Fruit fly (Drosophila melanogaster) whole organism, embryonic: ENCODE data around the gene CG4593.
A peak's percentile ranks its signal among the peaks of the same experiment; 100 is the strongest.

Source experiments
- CG10565 ChIP-seq: fragments of 200-800 bp; sonication (Bioruptor generic); optimal IDR thresholded peaks from 3 replicates; lab custom pipeline; 2016; ENCODE audit warnings: missing biosample characterization, mild to moderate bottlenecking, missing genetic modification characterization
- CG10979 ChIP-seq: fragments of 200-800 bp; sonication (Bioruptor generic); optimal IDR thresholded peaks from 2 replicates; lab custom pipeline; 2018; ENCODE audit warnings: missing biosample characterization, mild to moderate bottlenecking, missing genetic modification characterization, moderate library complexity
- CG11085 ChIP-seq: fragments of 200-800 bp; sonication (Bioruptor generic); IDR thresholded peaks from 2 replicates; pipeline ENCODE4 v1.3.6; 2022; ENCODE audit warnings: missing biosample characterization, missing genetic modification characterization
- CG11398 ChIP-seq: fragments of 200-800 bp; sonication (Bioruptor generic); optimal IDR thresholded peaks from 2 replicates; lab custom pipeline; 2016; ENCODE audit warnings: missing biosample characterization, missing genetic modification characterization
- CG12769 ChIP-seq: fragments of 200-800 bp; sonication (Bioruptor generic); optimal IDR thresholded peaks from 2 replicates; lab custom pipeline; 2019; ENCODE audit warnings: missing biosample characterization, mild to moderate bottlenecking, missing genetic modification characterization, moderate library complexity
- CG15601 ChIP-seq: fragments of 200-800 bp; sonication (Bioruptor generic); optimal IDR thresholded peaks from 3 replicates; lab custom pipeline; 2019; ENCODE audit warnings: missing biosample characterization, mild to moderate bottlenecking, missing genetic modification characterization, moderate library complexity
- CG1647 ChIP-seq: fragments of 200-800 bp; sonication (Bioruptor generic); optimal IDR thresholded peaks from 3 replicates; lab custom pipeline; 2016; ENCODE audit warnings: missing biosample characterization, missing genetic modification characterization
- CG17359 ChIP-seq: fragments of 200-800 bp; sonication (Bioruptor generic); optimal IDR thresholded peaks from 3 replicates; lab custom pipeline; 2018; ENCODE audit warnings: missing biosample characterization, mild to moderate bottlenecking, missing genetic modification characterization, moderate library complexity
- CG3065 ChIP-seq: fragments of 200-800 bp; sonication (Bioruptor generic); optimal IDR thresholded peaks from 2 replicates; lab custom pipeline; 2016; ENCODE audit warnings: missing biosample characterization, missing genetic modification characterization
- CG4328 ChIP-seq: fragments of 200-800 bp; sonication (Bioruptor generic); optimal IDR thresholded peaks from 3 replicates; lab custom pipeline; 2017; ENCODE audit warnings: missing biosample characterization, missing genetic modification reagents, missing genetic modification characterization
- CG4360 ChIP-seq: fragments of 200-800 bp; sonication (Bioruptor generic); IDR thresholded peaks from 2 replicates; pipeline ENCODE4 v1.3.6; 2022; ENCODE audit warnings: missing biosample characterization, missing genetic modification characterization
- CG4820 ChIP-seq: fragments of 200-800 bp; sonication (Bioruptor generic); optimal IDR thresholded peaks from 3 replicates; lab custom pipeline; 2016; ENCODE audit warnings: missing biosample characterization, missing genetic modification characterization
- CG6654 ChIP-seq: fragments of 200-800 bp; sonication (Bioruptor generic); optimal IDR thresholded peaks from 2 replicates; lab custom pipeline; 2017; ENCODE audit warnings: missing biosample characterization, mild to moderate bottlenecking, missing genetic modification characterization
- CG7372 ChIP-seq: fragments of 200-800 bp; sonication (Bioruptor generic); IDR thresholded peaks from 2 replicates; pipeline ENCODE4 v1.3.6; 2022; ENCODE audit warnings: missing biosample characterization, missing genetic modification characterization
- CG8290 ChIP-seq, 3 experiments: fragments of 200-800 bp; sonication (Bioruptor generic); optimal IDR thresholded peaks; 2 replicates each; lab custom pipeline; 2016 to 2019; ENCODE audit warnings: missing biosample characterization in 3 of 3, missing genetic modification characterization in 3 of 3, mild to moderate bottlenecking in 2 of 3, moderate library complexity in 1 of 3
- CHES-1-like ChIP-seq: fragments of 200-800 bp; sonication (Bioruptor generic); optimal IDR thresholded peaks from 2 replicates; lab custom pipeline; 2016; ENCODE audit warnings: missing biosample characterization, missing genetic modification characterization
- CTCF ChIP-seq: fragments of 200-800 bp; sonication (Bioruptor generic); optimal IDR thresholded peaks from 2 replicates; lab custom pipeline; 2017; ENCODE audit warnings: missing biosample characterization, mild to moderate bottlenecking, missing genetic modification characterization, moderate library complexity
- CoRest ChIP-seq: fragments of 200-800 bp; sonication (Bioruptor generic); optimal IDR thresholded peaks from 3 replicates; lab custom pipeline; 2018; ENCODE audit warnings: missing biosample characterization, mild to moderate bottlenecking, missing genetic modification characterization, moderate library complexity
- Fer3 ChIP-seq: fragments of 200-800 bp; sonication (Bioruptor generic); optimal IDR thresholded peaks from 2 replicates; lab custom pipeline; 2018; ENCODE audit warnings: missing biosample characterization, mild to moderate bottlenecking, missing genetic modification characterization, moderate library complexity
- Lpt ChIP-seq: fragments of >200 bp; optimal IDR thresholded peaks from 2 replicates; lab custom pipeline; 2018; ENCODE audit warnings: missing biosample characterization, missing genetic modification characterization
- Meics ChIP-seq: fragments of 200-800 bp; sonication (Bioruptor generic); optimal IDR thresholded peaks from 2 replicates; lab custom pipeline; 2017; ENCODE audit warnings: missing biosample characterization, mild to moderate bottlenecking, missing genetic modification characterization
- Nf-YC ChIP-seq: fragments of 200-800 bp; optimal IDR thresholded peaks from 3 replicates; lab custom pipeline; 2019; ENCODE audit warnings: missing biosample characterization, mild to moderate bottlenecking, missing genetic modification characterization, moderate library complexity
- NfI ChIP-seq: fragments of 200-800 bp; sonication (Bioruptor generic); optimal IDR thresholded peaks from 3 replicates; lab custom pipeline; 2018; ENCODE audit warnings: missing biosample characterization, mild to moderate bottlenecking, missing genetic modification characterization, moderate library complexity
- Pdp1 ChIP-seq, 2 experiments: fragments of 200-800 bp; sonication (Bioruptor generic); optimal IDR thresholded peaks; 3 replicates each; lab custom pipeline; 2016; ENCODE audit warnings: missing biosample characterization in 2 of 2, missing genetic modification characterization in 2 of 2, mild to moderate bottlenecking in 1 of 2, moderate library complexity in 1 of 2
- Ssrp ChIP-seq: fragments of 200-800 bp; sonication (Bioruptor generic); optimal IDR thresholded peaks from 2 replicates; lab custom pipeline; 2018; ENCODE audit warnings: missing biosample characterization, mild to moderate bottlenecking, missing genetic modification characterization, moderate library complexity
- Xrp1 ChIP-seq: fragments of 200-800 bp; sonication (Bioruptor generic); IDR thresholded peaks from 2 replicates; pipeline ENCODE4 v1.3.6; 2022; ENCODE audit warnings: missing biosample characterization, missing genetic modification characterization
- bab2 ChIP-seq: fragments of 200-800 bp; sonication (Bioruptor generic); optimal IDR thresholded peaks from 2 replicates; lab custom pipeline; 2016; ENCODE audit warnings: missing biosample characterization, missing genetic modification characterization
- cato ChIP-seq: fragments of 200-800 bp; sonication (Bioruptor generic); optimal IDR thresholded peaks from 2 replicates; lab custom pipeline; 2016; ENCODE audit warnings: missing biosample characterization, missing genetic modification characterization, borderline replicate concordance
- caup ChIP-seq: fragments of 200-800 bp; sonication (Bioruptor generic); optimal IDR thresholded peaks from 3 replicates; lab custom pipeline; 2017; ENCODE audit warnings: missing biosample characterization, mild to moderate bottlenecking, missing genetic modification characterization, moderate library complexity; ENCODE audit not compliant: severe bottlenecking
- dm ChIP-seq: fragments of 200-800 bp; sonication (Bioruptor generic); optimal IDR thresholded peaks from 3 replicates; lab custom pipeline; 2016; ENCODE audit warnings: missing biosample characterization, missing genetic modification characterization
- dmrt99B ChIP-seq: fragments of 200-800 bp; sonication (Bioruptor generic); optimal IDR thresholded peaks from 2 replicates; lab custom pipeline; 2018; ENCODE audit warnings: missing biosample characterization, mild to moderate bottlenecking, missing genetic modification characterization, moderate library complexity
- gem ChIP-seq: fragments of 200-800 bp; sonication (Bioruptor generic); optimal IDR thresholded peaks from 2 replicates; lab custom pipeline; 2019; ENCODE audit warnings: missing biosample characterization, mild to moderate bottlenecking, missing genetic modification characterization, moderate library complexity
- gsb ChIP-seq: fragments of 200-800 bp; sonication (Bioruptor generic); IDR thresholded peaks from 2 replicates; pipeline ENCODE4 v1.3.6; 2022; ENCODE audit warnings: missing biosample characterization, missing genetic modification characterization
- ham ChIP-seq: fragments of 200-800 bp; sonication (Bioruptor generic); IDR thresholded peaks from 2 replicates; pipeline ENCODE4 v1.3.6; 2022; ENCODE audit warnings: missing biosample characterization, missing genetic modification characterization
- kni ChIP-seq: fragments of 200-800 bp; sonication (Bioruptor generic); optimal IDR thresholded peaks from 3 replicates; lab custom pipeline; 2017; ENCODE audit warnings: mild to moderate bottlenecking, missing biosample characterization, missing genetic modification reagents, missing genetic modification characterization
- knrl ChIP-seq: fragments of 200-800 bp; sonication (Bioruptor generic); IDR thresholded peaks from 3 replicates; pipeline ENCODE4 v1.3.6; 2022; ENCODE audit warnings: missing biosample characterization, missing genetic modification characterization; ENCODE audit not compliant: partially characterized antibody
- p53 ChIP-seq: fragments of 200-800 bp; sonication (Bioruptor generic); optimal IDR thresholded peaks from 2 replicates; lab custom pipeline; 2016; ENCODE audit warnings: missing biosample characterization, missing genetic modification characterization
- pan ChIP-seq, 4 experiments: fragments of >200 bp in 3 of 4; fragments of 200-800 bp in 1 of 4; sonication (Bioruptor generic) in 1 of 4; optimal IDR thresholded peaks in 3 of 4; IDR thresholded peaks in 1 of 4; 2 replicates each; pipeline versions ENCODE4 v1.3.6 to Lab custom; 2017 to 2022; ENCODE audit warnings: missing biosample characterization in 2 of 4, missing genetic modification characterization in 2 of 4, mixed read lengths in 1 of 4
- pfk ChIP-seq: fragments of 200-800 bp; sonication (Bioruptor generic); optimal IDR thresholded peaks from 2 replicates; lab custom pipeline; 2018; ENCODE audit warnings: missing biosample characterization, mild to moderate bottlenecking, missing genetic modification characterization, moderate library complexity
- pita ChIP-seq: fragments of 200-800 bp; sonication (Bioruptor generic); optimal IDR thresholded peaks from 2 replicates; lab custom pipeline; 2017; ENCODE audit warnings: missing biosample characterization, mild to moderate bottlenecking, missing genetic modification characterization
- run ChIP-seq: fragments of 200-800 bp; sonication (Bioruptor generic); optimal IDR thresholded peaks from 3 replicates; lab custom pipeline; 2018; ENCODE audit warnings: missing biosample characterization, mild to moderate bottlenecking, missing genetic modification characterization
- sens ChIP-seq: fragments of 200-800 bp; sonication (Bioruptor generic); peaks from one replicate; lab custom pipeline; 2016; ENCODE audit warnings: missing biosample characterization, missing genetic modification characterization
- vvl ChIP-seq: fragments of 200-800 bp; sonication (Bioruptor generic); IDR thresholded peaks from 2 replicates; pipeline ENCODE4 v1.3.6; 2022; ENCODE audit warnings: missing biosample characterization, missing genetic modification characterization

CG4593 gene

dm6 chrX:7004101-7004700 is 9.5 kb upstream of the CG4593 start (continued):
- TF ChIP-seq Xrp1 (GFP tag; lab: Robert Waterston, UW) (peak; percentile 92), CG8290 (GFP tag; optimal IDR thresholded peaks at IDR 0.05; lab: Kevin White, UChicago) (peak; percentile 92), CG8290 (tag; optimal IDR thresholded peaks at IDR 0.05; lab: Kevin White, UChicago) (peak; percentile 86 to 99), pita (GFP tag; lab: Kevin White, UChicago) (no peak), CG4820 (GFP tag; lab: Kevin White, UChicago) (peak; percentile 79), CoRest (tag; lab: Kevin White, UChicago) (peak; percentile 78), Nf-YC (tag; lab: Kevin White, UChicago) (peak; percentile 22)

- peak; percentile 8 for TF ChIP-seq CG8290 (GFP tag; optimal IDR thresholded peaks at IDR 0.05; lab: Kevin White, UChicago)
- TF ChIP-seq CG8290 (tag; optimal IDR thresholded peaks at IDR 0.05; lab: Kevin White, UChicago): no peak
- TF ChIP-seq dm (GFP tag; lab: Kevin White, UChicago): no peak
- TF ChIP-seq Fer3 (tag; lab: Kevin White, UChicago): no peak
- TF ChIP-seq CG11085 (GFP tag; lab: Robert Waterston, UW): no peak
- no peak for TF ChIP-seq p53 (GFP tag; lab: Kevin White, UChicago)
- peak in 1 of 2 experiments; percentile 36 for TF ChIP-seq Pdp1 (GFP tag; optimal IDR thresholded peaks at IDR 0.05; lab: Kevin White, UChicago)
- no peak for TF ChIP-seq CG11398 (GFP tag; lab: Kevin White, UChicago)
- peak; percentile 35 for TF ChIP-seq sens (GFP tag; lab: Kevin White, UChicago)
- no peak for TF ChIP-seq pan (optimal IDR thresholded peaks at IDR 0.05; lab: Kevin White, UChicago)
- TF ChIP-seq pan (GFP tag; optimal IDR thresholded peaks at IDR 0.05 in 1 of 2, IDR thresholded peaks at IDR 0.05 in 1 of 2): no peak
- no peak for TF ChIP-seq cato (GFP tag; lab: Kevin White, UChicago)
- no peak for TF ChIP-seq caup (GFP tag; lab: Kevin White, UChicago)
- TF ChIP-seq CG15601 (tag; lab: Kevin White, UChicago): no peak
- TF ChIP-seq CG1647 (GFP tag; lab: Kevin White, UChicago): no peak
- TF ChIP-seq CG4360 (GFP tag; lab: Robert Waterston, UW): no peak
- TF ChIP-seq CG4328 (GFP tag; lab: Kevin White, UChicago): no peak
- no peak for TF ChIP-seq dmrt99B (tag; lab: Kevin White, UChicago)
- no peak for TF ChIP-seq NfI (GFP tag; lab: Kevin White, UChicago)
- no peak for TF ChIP-seq Meics (GFP tag; lab: Kevin White, UChicago)
- no peak for TF ChIP-seq bab2 (GFP tag; lab: Kevin White, UChicago)
- TF ChIP-seq CG3065: no peak
- TF ChIP-seq vvl: no peak
- no peak for TF ChIP-seq CHES-1-like (GFP tag; lab: Kevin White, UChicago)
- TF ChIP-seq ham (GFP tag; lab: Robert Waterston, UW): no peak
- no peak for TF ChIP-seq pfk (GFP tag; lab: Kevin White, UChicago)
- peak; percentile 82 for TF ChIP-seq CTCF
These were observed 8.2 kb upstream of the CG4593 start for dm6 chrX:7005444-7005843.

dm6 chrX:7007693-7008092 is 6.0 kb upstream of the CG4593 start:
- TF ChIP-seq CG7372 (no peak), gem (tag; lab: Kevin White, UChicago) (peak; percentile 5), Lpt (no peak), knrl (GFP tag; lab: Robert Waterston, UW) (no peak), kni (no peak), CG10565 (GFP tag; lab: Kevin White, UChicago) (no peak), CG6654 (no peak), CG17359 (tag; lab: Kevin White, UChicago) (no peak), Ssrp (no peak), gsb (GFP tag; lab: Robert Waterston, UW) (no peak), CG10979 (tag; lab: Kevin White, UChicago) (peak; percentile 2), sens (GFP tag; lab: Kevin White, UChicago) (peak; percentile 83), CG12769 (tag; lab: Kevin White, UChicago) (no peak), run (tag; lab: Kevin White, UChicago) (no peak)
